Worm (Caenorhabditis elegans): Measurements from ENCODE around the gene exos-9.

exos-9 gene

DNA sequence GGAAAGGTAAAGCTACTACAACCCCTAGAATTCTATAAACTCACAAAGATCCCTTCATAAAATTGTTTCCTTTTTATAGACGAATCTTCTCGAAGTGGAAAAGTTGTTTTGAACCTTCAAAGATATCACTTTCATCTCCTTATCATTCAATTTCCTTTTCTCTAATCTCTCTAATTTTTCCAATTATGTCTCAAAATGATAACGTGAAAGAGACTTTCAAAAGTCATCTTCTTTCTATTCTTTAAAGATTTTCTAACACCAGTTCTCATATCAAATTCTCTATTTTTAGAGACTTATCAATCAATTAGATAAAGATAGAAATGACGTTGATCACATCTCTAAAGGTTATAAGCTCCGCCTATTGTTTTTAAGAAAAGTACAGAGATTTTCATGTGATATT is 1.6 kb upstream of the exos-9 start:
- TF ChIP-seq Y95B8A.8 (GFP tag; IDR thresholded peaks at IDR 0.05) (no peak), Y53G8AR.9 (GFP tag; conservative IDR thresholded peaks at IDR 0.05) (no peak), dpff-1 (tag; optimal IDR thresholded peaks at IDR 0.05) (no peak), repo-1 (tag; optimal IDR thresholded peaks at IDR 0.05) (no peak), nhr-80 (tag; optimal IDR thresholded peaks at IDR 0.05) (no peak)

DNA sequence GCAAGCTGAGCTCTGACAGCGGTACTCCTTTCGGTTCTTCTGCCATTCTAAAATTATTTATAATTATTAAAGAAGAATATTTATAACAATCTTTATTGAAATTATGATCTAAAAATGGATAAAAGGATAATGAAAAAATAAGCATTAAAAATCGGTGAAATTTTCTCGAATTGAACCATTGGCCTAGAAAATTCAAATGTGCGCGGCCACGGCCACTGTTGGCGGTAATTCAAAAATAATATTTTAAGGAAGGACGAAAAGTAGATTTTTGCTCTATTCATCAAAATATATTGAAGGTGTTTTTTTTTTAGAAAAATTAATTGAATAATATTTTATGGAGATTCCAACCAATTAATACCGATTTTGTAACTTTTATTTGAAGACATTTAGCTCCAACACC is 965 bp upstream of the exos-9 start, which contains the start of gene pfd-5:
pfd-5 (minus strand) TSS at position 47 of the 400 bp plus-strand sequence.
- TF ChIP-seq lin-40 (tag; optimal IDR thresholded peaks at IDR 0.05): no peak
- TF ChIP-seq nhr-27 (tag; optimal IDR thresholded peaks at IDR 0.05): no peak
- TF ChIP-seq hsf-1 (GFP tag; IDR thresholded peaks at IDR 0.05): 0 out of 2 replicates have a peak, but pooled peaks have one; percentile 46
- no peak for TF ChIP-seq cebp-1 (GFP tag; IDR thresholded peaks at IDR 0.05)
- no peak for TF ChIP-seq cebp-1 (tag; optimal IDR thresholded peaks at IDR 0.05)
- no peak for TF ChIP-seq bed-2 (GFP tag; IDR thresholded peaks at IDR 0.05)
- TF ChIP-seq dpl-1 (GFP tag; optimal IDR thresholded peaks at IDR 0.05): peak; percentile 70
- TF ChIP-seq nfyb-1 (GFP tag; IDR thresholded peaks at IDR 0.05): no peak
- TF ChIP-seq akir-1 (GFP tag; optimal IDR thresholded peaks at IDR 0.05): no peak
- TF ChIP-seq efl-1 (GFP tag; optimal IDR thresholded peaks at IDR 0.05): peak; percentile 90
- TF ChIP-seq ZK185.1 (tag; optimal IDR thresholded peaks at IDR 0.05; ENCODE audit: poor library complexity, severe bottlenecking): peak; percentile 55
- TF ChIP-seq pbrm-1 (GFP tag; IDR thresholded peaks at IDR 0.05): no peak; the same call in 1 of the 2 replicates
- TF ChIP-seq lsl-1 (GFP tag; optimal IDR thresholded peaks at IDR 0.05): peak; percentile 11
- peak; percentile 63 for TF ChIP-seq F33H1.4 (GFP tag; IDR thresholded peaks at IDR 0.05)
- peak; percentile 60 for TF ChIP-seq rcor-1 (GFP tag; IDR thresholded peaks at IDR 0.05)
- no peak for TF ChIP-seq him-1 (tag; optimal IDR thresholded peaks at IDR 0.05)
- no peak for TF ChIP-seq F57A8.1 (GFP tag; optimal IDR thresholded peaks at IDR 0.05)
- TF ChIP-seq snpc-4 (GFP tag; optimal IDR thresholded peaks at IDR 0.05): no peak
- TF ChIP-seq snpc-4 (tag; optimal IDR thresholded peaks at IDR 0.05): peak in 1 of 4 experiments; percentile 20
- TF ChIP-seq mes-4 (tag; optimal IDR thresholded peaks at IDR 0.05): no peak
- TF ChIP-seq D2030.7 (GFP tag; IDR thresholded peaks at IDR 0.05): peak; percentile 39
- peak in 2 of 3 experiments; percentile 32 to 93 for TF ChIP-seq lin-35 (GFP tag; optimal IDR thresholded peaks at IDR 0.05)
- peak; percentile 55; the same call in 1 of the 2 replicates for TF ChIP-seq mcd-1 (GFP tag; IDR thresholded peaks at IDR 0.05)
- TF ChIP-seq nhr-120 (GFP tag; IDR thresholded peaks at IDR 0.05): no peak
- no peak for TF ChIP-seq Y53G8AR.9 (GFP tag; conservative IDR thresholded peaks at IDR 0.05)
- peak; percentile 98 for TF ChIP-seq lin-54 (GFP tag; optimal IDR thresholded peaks at IDR 0.05)
- no peak for TF ChIP-seq ceh-79 (tag; optimal IDR thresholded peaks at IDR 0.05)
- no peak for TF ChIP-seq xnd-1 (tag; optimal IDR thresholded peaks at IDR 0.05)
- no peak for TF ChIP-seq die-1 (tag; optimal IDR thresholded peaks at IDR 0.05)
- TF ChIP-seq ztf-18 (tag; optimal IDR thresholded peaks at IDR 0.05): peak; percentile 11
- TF ChIP-seq ceh-27 (GFP tag; optimal IDR thresholded peaks at IDR 0.05): peak; percentile 50
- TF ChIP-seq unc-130 (GFP tag; optimal IDR thresholded peaks at IDR 0.05): peak; percentile 66

DNA sequence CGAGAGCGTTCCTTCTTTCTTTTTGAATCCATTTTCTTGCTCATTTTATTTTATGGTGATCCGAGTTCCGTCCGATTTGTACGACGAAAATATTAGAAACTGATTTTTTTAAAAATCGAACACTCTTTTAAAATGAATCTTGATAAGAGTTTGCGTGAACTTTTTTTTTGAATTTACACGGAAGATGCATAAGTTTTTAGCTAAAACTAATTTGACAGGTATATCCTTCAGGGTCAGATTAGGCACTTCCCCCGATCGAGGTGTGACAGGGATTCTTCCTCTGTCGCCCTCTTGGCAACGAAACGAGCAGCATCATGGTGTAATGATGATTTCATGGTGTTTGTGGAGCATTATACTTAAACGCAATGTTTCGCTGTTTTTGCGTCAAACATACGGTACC is 2.5 kb downstream of the exos-9 start, which contains the start of gene F37C12.18:
F37C12.18 (minus strand) TSS at position 101 of the 400 bp plus-strand sequence.
- TF ChIP-seq egl-18 (GFP tag; IDR thresholded peaks at IDR 0.05): no peak
- no peak for TF ChIP-seq lsl-1 (GFP tag; optimal IDR thresholded peaks at IDR 0.05)
- TF ChIP-seq F55B11.4 (tag; optimal IDR thresholded peaks at IDR 0.05; ENCODE audit: borderline replicate concordance, insufficient read depth): no peak
- no peak for TF ChIP-seq athp-1 (tag; optimal IDR thresholded peaks at IDR 0.05)
- no peak for TF ChIP-seq nhr-27 (tag; optimal IDR thresholded peaks at IDR 0.05)
- TF ChIP-seq chd-7 (tag; optimal IDR thresholded peaks at IDR 0.05): no peak
- TF ChIP-seq sea-2 (GFP tag; IDR thresholded peaks at IDR 0.05): no peak
- no peak for TF ChIP-seq ztf-3 (GFP tag; optimal IDR thresholded peaks at IDR 0.05)
- no peak for TF ChIP-seq Y67H2A.10 (GFP tag; conservative IDR thresholded peaks at IDR 0.05)
- TF ChIP-seq ceh-100 (GFP tag; IDR thresholded peaks at IDR 0.05): no peak
- TF ChIP-seq attf-5 (GFP tag; optimal IDR thresholded peaks at IDR 0.05): no peak
- TF ChIP-seq attf-3 (GFP tag; conservative IDR thresholded peaks at IDR 0.05): no peak
- no peak for TF ChIP-seq madf-3 (GFP tag; IDR thresholded peaks at IDR 0.05)
- TF ChIP-seq K12H6.12 (tag; optimal IDR thresholded peaks at IDR 0.05): no peak
- TF ChIP-seq ceh-91 (GFP tag; IDR thresholded peaks at IDR 0.05): no peak
